Worm (Caenorhabditis elegans) whole organism, L3 larva: Measurements from ENCODE around the gene F25B3.5.

Experiments used
- R02D3.7 ChIP-seq: fragments of 150-350 bp; optimal IDR thresholded peaks from 2 replicates; lab custom pipeline; 2014; ENCODE audit warnings: missing biosample characterization, missing genetic modification characterization
- ZK546.5 ChIP-seq: sonication (generic microtip); optimal IDR thresholded peaks from 2 replicates; lab custom pipeline; 2017; ENCODE audit warnings: missing biosample characterization, missing genetic modification characterization
- aly-2 ChIP-seq: fragments of 150-350 bp; optimal IDR thresholded peaks from 2 replicates; lab custom pipeline; 2014; ENCODE audit warnings: missing biosample characterization, missing genetic modification characterization
- ama-1 ChIP-seq: fragments of 150-350 bp; optimal IDR thresholded peaks from 2 replicates; lab custom pipeline; 2018
- ceh-16 ChIP-seq: sonication (generic microtip); optimal IDR thresholded peaks from 2 replicates; lab custom pipeline; 2017; ENCODE audit warnings: missing biosample characterization, missing genetic modification characterization
- ceh-28 ChIP-seq: fragments of 150-350 bp; optimal IDR thresholded peaks from 2 replicates; lab custom pipeline; 2014; ENCODE audit warnings: missing biosample characterization, missing genetic modification reagents, missing genetic modification characterization
- ceh-9 ChIP-seq: sonication (generic microtip); optimal IDR thresholded peaks from 2 replicates; lab custom pipeline; 2018; ENCODE audit warnings: missing biosample characterization, missing genetic modification characterization
- egl-27 ChIP-seq: sonication (generic microtip); optimal IDR thresholded peaks from 4 replicates; lab custom pipeline; 2017; ENCODE audit warnings: missing biosample characterization, missing genetic modification reagents, missing genetic modification characterization
- egl-5 ChIP-seq: fragments of 150-350 bp; optimal IDR thresholded peaks from 2 replicates; lab custom pipeline; 2017; ENCODE audit warnings: missing biosample characterization, missing genetic modification reagents, missing genetic modification characterization, inconsistent platforms
- elt-1 ChIP-seq: fragments of 150-350 bp; optimal IDR thresholded peaks from 2 replicates; lab custom pipeline; 2014; ENCODE audit warnings: missing biosample characterization, missing genetic modification characterization
- elt-2 ChIP-seq: sonication (generic microtip); optimal IDR thresholded peaks from 2 replicates; lab custom pipeline; 2016; ENCODE audit warnings: missing genetic modification reagents, mild to moderate bottlenecking, missing genetic modification characterization, missing compliant biosample characterization
- elt-3 ChIP-seq, 3 experiments: fragments of 150-350 bp in 1 of 3; sonication (generic microtip) in 2 of 3; optimal IDR thresholded peaks; 2 replicates in 2 of 3; 4 replicates in 1 of 3; lab custom pipeline; 2014 to 2017; ENCODE audit warnings: missing biosample characterization in 3 of 3, missing genetic modification characterization in 3 of 3
- eor-1 ChIP-seq, 2 experiments: fragments of 150-350 bp; optimal IDR thresholded peaks; 2 replicates each; lab custom pipeline; 2014 to 2018; ENCODE audit warnings: missing biosample characterization in 2 of 2, missing genetic modification characterization in 2 of 2
- fkh-10 ChIP-seq: sonication (generic microtip); optimal IDR thresholded peaks from 2 replicates; lab custom pipeline; 2017; ENCODE audit warnings: missing biosample characterization, missing genetic modification reagents, missing genetic modification characterization
- fkh-2 ChIP-seq: fragments of 150-350 bp; optimal IDR thresholded peaks from 2 replicates; lab custom pipeline; 2014; ENCODE audit warnings: missing biosample characterization, missing genetic modification reagents, missing genetic modification characterization
- hmg-11 ChIP-seq: sonication (generic microtip); optimal IDR thresholded peaks from 2 replicates; lab custom pipeline; 2016; ENCODE audit warnings: missing genetic modification characterization, missing compliant biosample characterization
- jun-1 ChIP-seq: fragments of 150-350 bp; optimal IDR thresholded peaks from 2 replicates; lab custom pipeline; 2014; ENCODE audit warnings: missing biosample characterization, missing genetic modification reagents, missing genetic modification characterization
- lin-15B ChIP-seq: fragments of 150-350 bp; optimal IDR thresholded peaks from 2 replicates; lab custom pipeline; 2014; ENCODE audit warnings: missing biosample characterization, missing genetic modification characterization
- lin-39 ChIP-seq: fragments of 150-350 bp; optimal IDR thresholded peaks from 2 replicates; lab custom pipeline; 2018; ENCODE audit warnings: missing biosample characterization, missing genetic modification reagents, missing genetic modification characterization
- lsy-12 ChIP-seq: sonication (generic microtip); optimal IDR thresholded peaks from 2 replicates; lab custom pipeline; 2016; ENCODE audit warnings: mild to moderate bottlenecking, missing genetic modification characterization, missing compliant biosample characterization
- mdl-1 ChIP-seq: fragments of 150-350 bp; optimal IDR thresholded peaks from 2 replicates; lab custom pipeline; 2014; ENCODE audit warnings: missing biosample characterization, missing genetic modification characterization
- mml-1 ChIP-seq: fragments of 150-350 bp; sonication (generic microtip); optimal IDR thresholded peaks from 3 replicates; lab custom pipeline; 2014; ENCODE audit warnings: missing biosample characterization, missing genetic modification characterization
- nfya-1 ChIP-seq: sonication (generic microtip); optimal IDR thresholded peaks from 2 replicates; lab custom pipeline; 2017; ENCODE audit warnings: missing genetic modification characterization, mild to moderate bottlenecking, missing compliant biosample characterization, antibody characterized with exemption, moderate library complexity; ENCODE audit not compliant: insufficient read depth
- nhr-11 ChIP-seq: fragments of 150-350 bp; optimal IDR thresholded peaks from 2 replicates; lab custom pipeline; 2014; ENCODE audit warnings: missing biosample characterization, missing genetic modification characterization
- nhr-12 ChIP-seq: fragments of 150-350 bp; optimal IDR thresholded peaks from 2 replicates; lab custom pipeline; 2014; ENCODE audit warnings: missing biosample characterization, missing genetic modification characterization
- nhr-23 ChIP-seq: fragments of 150-350 bp; optimal IDR thresholded peaks from 2 replicates; lab custom pipeline; 2014; ENCODE audit warnings: missing biosample characterization, missing genetic modification reagents, missing genetic modification characterization
- nhr-237 ChIP-seq: fragments of 150-350 bp; optimal IDR thresholded peaks from 2 replicates; lab custom pipeline; 2014; ENCODE audit warnings: missing biosample characterization, missing genetic modification characterization
- nhr-25 ChIP-seq: sonication (generic microtip); optimal IDR thresholded peaks from 2 replicates; lab custom pipeline; 2017; ENCODE audit warnings: missing biosample characterization, missing genetic modification characterization
- nhr-28 ChIP-seq: fragments of 150-350 bp; optimal IDR thresholded peaks from 2 replicates; lab custom pipeline; 2014; ENCODE audit warnings: missing biosample characterization, missing genetic modification characterization
- nhr-43 ChIP-seq: sonication (generic microtip); optimal IDR thresholded peaks from 2 replicates; lab custom pipeline; 2016; ENCODE audit warnings: mild to moderate bottlenecking, missing genetic modification characterization, missing compliant biosample characterization; ENCODE audit not compliant: poor library complexity, severe bottlenecking
- nhr-67 ChIP-seq: fragments of 150-350 bp; optimal IDR thresholded peaks from 2 replicates; lab custom pipeline; 2014; ENCODE audit warnings: missing biosample characterization, missing genetic modification characterization
- nhr-76 ChIP-seq: fragments of 150-350 bp; sonication (generic microtip); optimal IDR thresholded peaks from 5 replicates; lab custom pipeline; 2014; ENCODE audit warnings: missing biosample characterization, missing genetic modification characterization
- nhr-77 ChIP-seq: fragments of 150-350 bp; optimal IDR thresholded peaks from 2 replicates; lab custom pipeline; 2014; ENCODE audit warnings: missing biosample characterization, missing genetic modification characterization
- pha-4 ChIP-seq: fragments of 150-350 bp; optimal IDR thresholded peaks from 2 replicates; lab custom pipeline; 2014; ENCODE audit warnings: missing biosample characterization, missing genetic modification reagents, missing genetic modification characterization
- skn-1 ChIP-seq: fragments of 150-350 bp; optimal IDR thresholded peaks from 2 replicates; lab custom pipeline; 2014; ENCODE audit warnings: missing biosample characterization, missing genetic modification characterization
- snpc-4 ChIP-seq: fragments of 150-350 bp; optimal IDR thresholded peaks from 2 replicates; lab custom pipeline; 2014; ENCODE audit warnings: missing biosample characterization, missing genetic modification characterization
- tbx-2 ChIP-seq: sonication (generic microtip); optimal IDR thresholded peaks from 2 replicates; lab custom pipeline; 2016; ENCODE audit warnings: mild to moderate bottlenecking, missing genetic modification characterization, missing compliant biosample characterization
- unc-39 ChIP-seq: sonication (generic microtip); optimal IDR thresholded peaks from 4 replicates; lab custom pipeline; 2017; ENCODE audit warnings: missing biosample characterization, missing genetic modification characterization
- unc-62 ChIP-seq: fragments of 150-350 bp; sonication (generic microtip); optimal IDR thresholded peaks from 4 replicates; lab custom pipeline; 2014; ENCODE audit warnings: missing biosample characterization, missing genetic modification reagents, missing genetic modification characterization
- zag-1 ChIP-seq: fragments of 150-350 bp; optimal IDR thresholded peaks from 2 replicates; lab custom pipeline; 2014; ENCODE audit warnings: missing biosample characterization, missing genetic modification characterization
- ztf-11 ChIP-seq: fragments of 150-350 bp; optimal IDR thresholded peaks from 2 replicates; lab custom pipeline; 2014; ENCODE audit warnings: missing biosample characterization, missing genetic modification characterization
- ztf-4 ChIP-seq: fragments of 150-350 bp; optimal IDR thresholded peaks from 2 replicates; lab custom pipeline; 2014; ENCODE audit warnings: missing biosample characterization, missing genetic modification characterization

Gene F25B3.5

DNA sequence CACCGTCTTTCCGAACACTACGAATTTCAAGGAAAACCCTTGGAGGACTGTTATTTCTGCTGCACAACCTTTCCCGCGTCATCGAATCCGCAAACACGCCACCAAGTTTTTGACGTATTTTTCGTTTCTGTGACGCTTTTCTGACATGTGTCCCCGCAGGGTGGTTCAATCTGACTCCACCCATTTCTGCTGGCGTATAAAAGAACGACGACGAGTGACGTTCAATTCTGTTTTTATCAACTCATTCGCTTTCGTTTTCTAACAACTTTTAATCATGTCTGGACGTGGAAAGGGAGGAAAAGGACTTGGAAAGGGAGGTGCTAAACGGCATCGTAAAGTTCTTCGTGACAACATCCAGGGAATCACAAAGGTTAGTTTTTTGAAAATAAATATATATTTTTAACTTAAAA lies 23.2 kb downstream of the F25B3.5 start, which contains the start of gene his-37 (continued):
- TF ChIP-seq tbx-2 (tag; lab: Kevin White, UChicago) = peak; percentile 97
- TF ChIP-seq nhr-28 (tag; lab: Kevin White, UChicago) = peak; percentile 71
- TF ChIP-seq nhr-76 (tag; lab: Kevin White, UChicago) = peak; percentile 92
- peak; percentile 100 for TF ChIP-seq nhr-25 (tag; lab: Kevin White, UChicago)
- TF ChIP-seq, all 47 proteins: peak for 40

DNA sequence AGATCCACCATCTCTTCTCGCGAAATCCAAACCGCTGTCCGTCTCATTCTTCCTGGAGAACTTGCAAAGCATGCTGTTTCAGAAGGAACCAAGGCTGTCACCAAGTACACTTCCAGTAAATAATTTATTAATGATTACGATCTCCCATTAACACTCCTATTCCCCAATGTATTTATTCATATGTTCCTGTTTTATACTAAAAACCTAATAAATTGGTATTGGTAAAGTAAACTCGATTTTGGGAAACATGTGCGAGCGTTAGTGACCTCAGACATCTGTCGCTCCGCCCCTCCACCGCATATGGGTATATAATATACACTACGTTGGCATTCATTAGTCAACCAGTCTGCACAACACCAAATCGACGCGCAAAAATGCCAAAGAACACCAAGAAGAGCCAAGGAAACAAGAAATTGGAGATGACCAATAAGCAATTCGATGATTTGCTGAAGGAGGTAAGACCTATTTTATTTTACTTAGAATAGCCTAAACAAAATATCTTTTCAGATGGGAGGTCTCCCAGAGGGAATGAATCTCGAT lies 24.0 kb downstream of the F25B3.5 start, which contains the start of gene C50F4.6:
Gene C50F4.6, plus strand, starts transcription at position 51 of the 540 bp plus-strand sequence.
- TF ChIP-seq ama-1 (lab: Kevin White, UChicago) (peak; percentile 48), elt-2 (no peak)

DNA sequence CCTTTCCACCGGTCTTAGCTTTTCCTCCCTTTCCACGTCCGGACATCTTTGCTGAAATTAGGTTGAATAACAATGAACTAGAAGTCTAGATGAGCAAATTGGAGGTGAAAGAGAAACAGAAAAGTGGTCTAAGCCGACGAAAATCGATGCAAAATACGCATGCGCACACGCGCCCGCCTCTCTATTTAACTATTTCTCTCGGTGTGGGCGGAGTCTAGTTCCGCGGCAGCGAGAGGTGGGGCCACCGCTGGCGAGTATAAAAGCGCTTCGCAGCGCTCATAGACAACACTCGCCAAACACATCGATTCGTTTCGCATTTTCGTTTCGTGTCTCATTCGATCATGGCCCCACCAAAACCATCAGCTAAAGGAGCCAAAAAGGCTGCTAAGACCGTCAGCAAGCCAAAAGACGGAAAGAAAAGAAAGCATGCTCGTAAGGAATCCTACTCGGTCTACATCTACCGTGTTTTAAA lies 24.8 kb downstream of the F25B3.5 start, which contains the start of the genes his-35 and his-41:
Gene his-35, minus strand, starts transcription at position 51 of the 472 bp plus-strand sequence.
Gene his-41, plus strand, starts transcription at position 299 of the 472 bp plus-strand sequence.
- no peak for TF ChIP-seq nhr-23
- TF ChIP-seq lin-39 (tag; lab: Kevin White, UChicago) = peak; percentile 57
- peak; percentile 24 for TF ChIP-seq snpc-4 (tag; lab: Kevin White, UChicago)
- peak; percentile 34 for TF ChIP-seq pha-4
- peak; percentile 7 for TF ChIP-seq ceh-28 (tag; lab: Kevin White, UChicago)
- peak; percentile 41 for TF ChIP-seq jun-1 (tag; lab: Kevin White, UChicago)
- TF ChIP-seq lin-15B (tag; lab: Kevin White, UChicago) = peak; percentile 37
- TF ChIP-seq nhr-67 (tag; lab: Kevin White, UChicago) = no peak
- TF ChIP-seq tbx-2 (tag; lab: Kevin White, UChicago) = peak; percentile 16
- TF ChIP-seq egl-27 = no peak
- TF ChIP-seq mdl-1 (tag; lab: Kevin White, UChicago) = no peak
- TF ChIP-seq elt-1 (tag; lab: Kevin White, UChicago) = no peak
- no peak for TF ChIP-seq nhr-237 (tag; lab: Kevin White, UChicago)
- TF ChIP-seq ZK546.5 (tag; lab: Kevin White, UChicago) = no peak
- TF ChIP-seq lsy-12 (tag; lab: Kevin White, UChicago) = peak; percentile 3
- TF ChIP-seq nhr-77 (tag; lab: Kevin White, UChicago) = no peak
- TF ChIP-seq nfya-1 (tag; lab: Kevin White, UChicago) = peak; percentile 69
- TF ChIP-seq ztf-11 (tag; lab: Kevin White, UChicago) = no peak
- no peak for TF ChIP-seq elt-3 (tag; optimal IDR thresholded peaks at IDR 0.05; lab: Kevin White, UChicago)
- no peak for TF ChIP-seq nhr-11
- TF ChIP-seq nhr-43 (tag; lab: Kevin White, UChicago) = peak; percentile 15
- no peak for TF ChIP-seq nhr-12 (tag; lab: Kevin White, UChicago)
- no peak for TF ChIP-seq unc-62 (GFP tag; lab: Kevin White, UChicago)
- no peak for TF ChIP-seq zag-1 (tag; lab: Kevin White, UChicago)
- no peak for TF ChIP-seq R02D3.7 (tag; lab: Kevin White, UChicago)
- no peak for TF ChIP-seq ceh-16 (tag; lab: Kevin White, UChicago)
- TF ChIP-seq elt-2 = no peak
- TF ChIP-seq ama-1 (lab: Kevin White, UChicago) = peak; percentile 85
- peak; percentile 77 for TF ChIP-seq nhr-25 (tag; lab: Kevin White, UChicago)
- no peak for TF ChIP-seq egl-5 (tag; lab: Kevin White, UChicago)
- TF ChIP-seq mml-1 (tag; lab: Kevin White, UChicago) = no peak
- no peak for TF ChIP-seq unc-39 (tag; lab: Kevin White, UChicago)
- TF ChIP-seq skn-1 (tag; lab: Kevin White, UChicago) = no peak
- no peak for TF ChIP-seq aly-2
- TF ChIP-seq fkh-10 (GFP tag; lab: Kevin White, UChicago) = no peak

DNA sequence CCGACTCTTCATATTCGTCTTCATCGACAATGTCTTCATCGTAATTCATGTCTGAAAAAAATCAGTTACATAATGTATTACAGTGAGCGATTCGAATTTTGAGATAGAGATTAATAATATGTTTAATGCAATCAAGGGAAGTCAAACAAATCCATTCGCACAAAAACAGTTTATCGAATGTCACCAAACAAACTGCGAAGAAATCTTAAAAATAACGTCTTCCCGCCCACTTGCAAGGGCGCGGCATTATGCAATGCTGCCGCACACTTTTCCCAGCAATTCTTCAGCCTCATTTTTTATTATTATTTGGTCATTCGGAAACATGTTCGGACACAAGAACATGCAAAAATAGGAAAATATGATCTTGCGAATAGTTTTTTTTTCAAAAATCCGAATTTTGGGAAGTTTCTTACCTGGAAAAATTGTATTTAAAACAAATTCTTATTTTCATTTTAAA lies 25.9 kb downstream of the F25B3.5 start, which contains the start of gene mdf-1:
Gene mdf-1, minus strand, starts transcription at position 51 of the 457 bp plus-strand sequence.
- peak; percentile 85 for TF ChIP-seq nhr-23
- peak; percentile 15 for TF ChIP-seq ztf-4 (tag; lab: Kevin White, UChicago)
- no peak for TF ChIP-seq ceh-16 (tag; lab: Kevin White, UChicago)
- peak; percentile 51 for TF ChIP-seq lsy-12 (tag; lab: Kevin White, UChicago)
- no peak for TF ChIP-seq elt-1 (tag; lab: Kevin White, UChicago)
- TF ChIP-seq ama-1 (lab: Kevin White, UChicago) = peak; percentile 41
- peak; percentile 15 for TF ChIP-seq ceh-28 (tag; lab: Kevin White, UChicago)
- peak; percentile 17 for TF ChIP-seq egl-5 (tag; lab: Kevin White, UChicago)
- TF ChIP-seq tbx-2 (tag; lab: Kevin White, UChicago) = peak; percentile 14
- no peak for TF ChIP-seq nhr-11
- TF ChIP-seq nfya-1 (tag; lab: Kevin White, UChicago) = peak; percentile 82
- no peak for TF ChIP-seq ceh-9
- TF ChIP-seq lin-15B (tag; lab: Kevin White, UChicago) = peak; percentile 73
- peak; percentile 12 for TF ChIP-seq unc-62 (GFP tag; lab: Kevin White, UChicago)
- TF ChIP-seq nhr-77 (tag; lab: Kevin White, UChicago) = no peak
- TF ChIP-seq pha-4 = peak; percentile 55
- no peak for TF ChIP-seq eor-1 (tag; optimal IDR thresholded peaks at IDR 0.05; lab: Kevin White, UChicago)
- no peak for TF ChIP-seq ztf-11 (tag; lab: Kevin White, UChicago)
- TF ChIP-seq nhr-12 (tag; lab: Kevin White, UChicago) = no peak
- peak; percentile 47 for TF ChIP-seq elt-2
- TF ChIP-seq fkh-2 (tag; lab: Kevin White, UChicago) = no peak
- TF ChIP-seq nhr-28 (tag; lab: Kevin White, UChicago) = no peak
- TF ChIP-seq lin-39 (tag; lab: Kevin White, UChicago) = peak; percentile 63
- peak; percentile 85 for TF ChIP-seq hmg-11 (tag; lab: Kevin White, UChicago)
- TF ChIP-seq snpc-4 (tag; lab: Kevin White, UChicago) = peak; percentile 36
- peak; percentile 75 for TF ChIP-seq nhr-25 (tag; lab: Kevin White, UChicago)
- peak; percentile 47 for TF ChIP-seq nhr-43 (tag; lab: Kevin White, UChicago)
